Worm (Caenorhabditis elegans): Measurements from ENCODE around the gene F17C8.6.

- TF ChIP-seq tbx-9 (tag; optimal IDR thresholded peaks at IDR 0.05; ENCODE audit: borderline replicate concordance) (no peak), ets-4 (GFP tag; optimal IDR thresholded peaks at IDR 0.05) (no peak), cebp-1 (GFP tag; IDR thresholded peaks at IDR 0.05) (no peak), cebp-1 (tag; optimal IDR thresholded peaks at IDR 0.05) (no peak), nfya-1 (tag; optimal IDR thresholded peaks at IDR 0.05; ENCODE audit: borderline replicate concordance, insufficient read depth) (no peak), T07F8.4 (tag; optimal IDR thresholded peaks at IDR 0.05) (no peak)
These were observed 39.9 kb upstream of the F17C8.6 start, which contains the start of gene mel-28 for ce11 chrIII:4785714-4786113.
